Fruit fly (Drosophila melanogaster): ENCODE data around the gene shv.

DNA sequence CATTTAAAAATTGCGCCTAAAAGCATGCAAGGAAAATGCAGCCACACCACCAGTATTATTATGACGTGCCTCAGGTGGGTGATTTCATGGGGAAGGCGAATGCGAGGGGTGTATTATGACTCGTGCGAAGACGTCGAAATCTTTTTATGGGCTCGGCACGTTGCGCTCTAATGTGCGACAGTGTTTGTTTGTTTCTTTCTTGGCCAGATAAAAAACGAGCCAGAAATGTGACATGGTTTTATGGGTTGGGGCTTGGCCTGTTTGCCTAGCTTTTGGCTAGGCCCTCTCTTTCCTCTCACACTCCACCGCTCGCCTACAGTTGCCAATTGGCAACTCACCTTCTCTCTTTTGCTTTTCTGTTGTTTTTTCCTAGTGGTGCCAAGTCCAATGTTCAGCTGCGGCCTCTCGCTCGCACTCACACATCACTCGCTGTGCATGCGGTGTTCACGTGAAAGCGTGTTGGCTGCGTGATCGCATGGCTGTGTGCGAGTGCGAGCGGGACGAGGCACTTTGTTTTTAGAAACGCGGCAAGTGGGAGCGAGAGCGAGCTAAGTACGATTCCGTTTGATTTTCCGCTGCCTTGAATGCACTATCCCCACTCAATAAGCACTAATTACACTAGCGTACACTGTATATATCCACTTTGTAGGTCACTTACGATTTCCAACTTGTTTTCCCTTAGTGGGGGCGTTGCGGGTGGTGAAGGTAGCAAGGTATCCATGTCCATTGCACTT is 26.0 kb downstream of the shv start:
- TF ChIP-seq CTCF (optimal IDR thresholded peaks at IDR 0.05): no peak
- TF ChIP-seq CG8478 (optimal IDR thresholded peaks at IDR 0.05): no peak

All from S2 (cell line).